Fruit fly (Drosophila melanogaster) S2 (cell line): ENCODE measurements around the gene CG10317.
A peak's percentile ranks its signal among the peaks of the same experiment; 100 is the strongest.

Experiments used
- CG8478 ChIP-seq: fragments of >200 bp; optimal IDR thresholded peaks from 2 replicates; lab custom pipeline; 2018
- CTCF ChIP-seq, 2 experiments: fragments of >200 bp; optimal IDR thresholded peaks; 2 replicates each; lab custom pipeline; 2018

DNA sequence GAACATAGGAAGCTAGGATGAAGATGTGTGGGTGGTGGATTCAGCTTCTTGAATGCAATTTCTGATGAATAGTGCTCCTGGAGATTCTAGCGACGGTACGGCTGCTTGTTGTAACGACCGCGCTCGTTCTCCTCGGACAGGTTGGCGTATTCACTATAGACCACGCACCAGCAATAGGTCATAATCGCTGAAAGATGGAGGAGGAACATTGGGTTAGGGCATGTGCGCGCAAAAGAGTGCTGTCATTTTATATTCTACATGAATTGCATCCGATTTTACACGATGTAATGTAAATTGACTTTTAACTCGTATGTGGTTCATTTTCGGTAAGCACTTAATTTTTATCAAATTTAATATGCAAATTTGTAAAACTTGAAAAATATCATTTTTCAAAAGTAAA, 19.3 kb downstream of the CG10317 start:
- TF ChIP-seq CG8478 (no peak), CTCF (optimal IDR thresholded peaks at IDR 0.05; lab: Kevin White, UChicago) (peak; percentile 83 to 87)
